Worm (Caenorhabditis elegans): ENCODE results near the gene dlc-1.

- TF ChIP-seq elt-3 (tag; optimal IDR thresholded peaks at IDR 0.05) (no peak), pha-4 (tag; optimal IDR thresholded peaks at IDR 0.05) (no peak)
Measured at ce11 chrIII:6430834-6431233, 32.7 kb downstream of the dlc-1 start, which contains the start of gene popl-1.

Data from whole organism, L3 larva.